Worm (Caenorhabditis elegans) whole organism, young adult: Measurements from ENCODE around the gene F39H12.3.
A peak's percentile ranks its signal among the peaks of the same experiment; 100 is the strongest.

Source experiments
- B0261.1 ChIP-seq: sonication (generic microtip); optimal IDR thresholded peaks from 2 replicates; lab custom pipeline; 2016; ENCODE audit warnings: mild to moderate bottlenecking, missing genetic modification characterization, moderate library complexity, missing compliant biosample characterization
- D2030.7 ChIP-seq: fragments of 200-800 bp; sonication (Bioruptor generic); IDR thresholded peaks from 2 replicates; pipeline ENCODE4 v1.3.6; 2022; ENCODE audit warnings: missing genetic modification reagents, missing genetic modification characterization, missing compliant biosample characterization
- F10E7.11 ChIP-seq: sonication (generic microtip); optimal IDR thresholded peaks from 2 replicates; lab custom pipeline; 2017; ENCODE audit warnings: mild to moderate bottlenecking, missing genetic modification characterization, moderate library complexity, missing compliant biosample characterization
- F23B12.7 ChIP-seq: sonication (generic microtip); optimal IDR thresholded peaks from 2 replicates; lab custom pipeline; 2017; ENCODE audit warnings: missing genetic modification characterization, mild to moderate bottlenecking, missing compliant biosample characterization, antibody characterized with exemption, moderate library complexity; ENCODE audit not compliant: insufficient read depth
- F39B2.1 ChIP-seq: fragments of 200-800 bp; sonication (Bioruptor generic); IDR thresholded peaks from 2 replicates; pipeline ENCODE4 v1.3.6; 2022; ENCODE audit warnings: missing genetic modification reagents, missing genetic modification characterization, missing compliant biosample characterization
- Y95B8A.8 ChIP-seq: fragments of 200-800 bp; sonication (Bioruptor generic); IDR thresholded peaks from 2 replicates; pipeline ENCODE4 v1.3.6; 2022; ENCODE audit warnings: missing genetic modification reagents, missing genetic modification characterization, missing compliant biosample characterization
- atf-7 ChIP-seq: sonication (generic microtip); optimal IDR thresholded peaks from 2 replicates; lab custom pipeline; 2017; ENCODE audit warnings: mild to moderate bottlenecking, missing genetic modification characterization, missing compliant biosample characterization
- cebp-1 ChIP-seq, 2 experiments: fragments of 200-800 bp in 1 of 2; sonication (Bioruptor generic) in 1 of 2; sonication (generic microtip) in 1 of 2; IDR thresholded peaks in 1 of 2; optimal IDR thresholded peaks in 1 of 2; 2 replicates each; pipeline versions ENCODE4 v1.3.6 to Lab custom; 2017 to 2022; ENCODE audit warnings: missing compliant biosample characterization in 2 of 2, missing genetic modification characterization in 2 of 2, mild to moderate bottlenecking in 1 of 2, missing genetic modification reagents in 1 of 2, moderate library complexity in 1 of 2
- ceh-100 ChIP-seq: fragments of 200-800 bp; sonication (Bioruptor generic); IDR thresholded peaks from 2 replicates; pipeline ENCODE4 v1.3.6; 2022; ENCODE audit warnings: missing genetic modification reagents, missing genetic modification characterization, missing compliant biosample characterization
- dpl-1 ChIP-seq: fragments of 150-350 bp; optimal IDR thresholded peaks from 2 replicates; lab custom pipeline; 2014; ENCODE audit warnings: missing biosample characterization, missing genetic modification reagents, missing genetic modification characterization
- ekl-4 ChIP-seq: fragments of 200-800 bp; sonication (Bioruptor generic); IDR thresholded peaks from 2 replicates; pipeline ENCODE4 v1.3.6; 2022; ENCODE audit warnings: missing genetic modification reagents, missing genetic modification characterization, missing compliant biosample characterization
- ets-4 ChIP-seq: fragments of 200-800 bp; sonication (Bioruptor generic); optimal IDR thresholded peaks from 2 replicates; lab custom pipeline; 2018; ENCODE audit warnings: mild to moderate bottlenecking, missing genetic modification characterization, missing compliant biosample characterization
- him-1 ChIP-seq: sonication (generic microtip); optimal IDR thresholded peaks from 2 replicates; lab custom pipeline; 2016; ENCODE audit warnings: missing genotype, missing genetic modification reagents, missing genetic modification characterization, missing compliant biosample characterization
- hlh-12 ChIP-seq: sonication (generic microtip); optimal IDR thresholded peaks from 2 replicates; lab custom pipeline; 2016; ENCODE audit warnings: missing genetic modification characterization, missing compliant biosample characterization
- hmg-1.2 ChIP-seq: fragments of 200-800 bp; sonication (Bioruptor generic); IDR thresholded peaks from 2 replicates; pipeline ENCODE4 v1.3.6; 2022; ENCODE audit warnings: missing genetic modification reagents, missing genetic modification characterization, missing compliant biosample characterization
- hmg-20 ChIP-seq: fragments of 200-800 bp; sonication (Bioruptor generic); IDR thresholded peaks from 2 replicates; pipeline ENCODE4 v1.3.6; 2022; ENCODE audit warnings: missing genetic modification reagents, missing genetic modification characterization, missing compliant biosample characterization
- hrde-1 ChIP-seq: sonication (generic microtip); optimal IDR thresholded peaks from 2 replicates; lab custom pipeline; 2016; ENCODE audit warnings: missing genetic modification characterization, mild to moderate bottlenecking, missing compliant biosample characterization, moderate library complexity, missing genotype, missing genetic modification reagents, borderline replicate concordance
- let-526 ChIP-seq: fragments of 200-800 bp; sonication (Bioruptor generic); IDR thresholded peaks from 2 replicates; pipeline ENCODE4 v1.3.6; 2022; ENCODE audit warnings: missing genetic modification reagents, missing genetic modification characterization, missing compliant biosample characterization
- lin-26 ChIP-seq: fragments of 200-800 bp; sonication (Bioruptor generic); IDR thresholded peaks from 2 replicates; pipeline ENCODE4 v1.3.6; 2022; ENCODE audit warnings: missing genetic modification reagents, missing genetic modification characterization, missing compliant biosample characterization
- lin-35 ChIP-seq, 3 experiments: fragments of 150-350 bp in 2 of 3; sonication (generic microtip) in 1 of 3; optimal IDR thresholded peaks; 2 replicates each; lab custom pipeline; 2014 to 2018; ENCODE audit warnings: missing biosample characterization in 3 of 3, missing genetic modification characterization in 3 of 3, missing genetic modification reagents in 3 of 3
- lin-54 ChIP-seq: fragments of 200-800 bp; sonication (Bioruptor generic); optimal IDR thresholded peaks from 2 replicates; lab custom pipeline; 2018; ENCODE audit warnings: mild to moderate bottlenecking, missing genetic modification characterization, missing compliant biosample characterization
- lsl-1 ChIP-seq: fragments of 200-800 bp; sonication (Bioruptor generic); optimal IDR thresholded peaks from 2 replicates; lab custom pipeline; 2018; ENCODE audit warnings: mild to moderate bottlenecking, missing genetic modification characterization, moderate library complexity, missing compliant biosample characterization
- lsy-27 ChIP-seq: sonication (generic microtip); optimal IDR thresholded peaks from 2 replicates; lab custom pipeline; 2017; ENCODE audit warnings: missing genetic modification characterization, mild to moderate bottlenecking, missing compliant biosample characterization, antibody characterized with exemption, missing genotype, borderline replicate concordance; ENCODE audit not compliant: insufficient read depth
- madf-10 ChIP-seq: sonication (generic microtip); optimal IDR thresholded peaks from 2 replicates; lab custom pipeline; 2016; ENCODE audit warnings: mild to moderate bottlenecking, missing genetic modification characterization, missing compliant biosample characterization
- madf-3 ChIP-seq: fragments of 200-800 bp; sonication (Bioruptor generic); IDR thresholded peaks from 2 replicates; pipeline ENCODE4 v1.3.6; 2022; ENCODE audit warnings: missing genetic modification reagents, missing genetic modification characterization, missing compliant biosample characterization
- mes-4 ChIP-seq: sonication (generic microtip); optimal IDR thresholded peaks from 2 replicates; lab custom pipeline; 2016; ENCODE audit warnings: missing genotype, missing genetic modification characterization, missing compliant biosample characterization
- nfyb-1 ChIP-seq: fragments of 200-800 bp; sonication (Bioruptor generic); IDR thresholded peaks from 2 replicates; pipeline ENCODE4 v1.3.6; 2022; ENCODE audit warnings: missing genetic modification reagents, missing genetic modification characterization, missing compliant biosample characterization
- nhr-179 ChIP-seq: sonication (generic microtip); optimal IDR thresholded peaks from 2 replicates; lab custom pipeline; 2016; ENCODE audit warnings: mild to moderate bottlenecking, missing genetic modification characterization, missing compliant biosample characterization
- nhr-27 ChIP-seq: fragments of 200-800 bp; sonication (Bioruptor generic); optimal IDR thresholded peaks from 2 replicates; lab custom pipeline; 2018; ENCODE audit warnings: mild to moderate bottlenecking, missing genetic modification characterization, moderate library complexity, missing compliant biosample characterization
- nhr-90 ChIP-seq: sonication (generic microtip); optimal IDR thresholded peaks from 2 replicates; lab custom pipeline; 2016; ENCODE audit warnings: missing genotype, mild to moderate bottlenecking, missing genetic modification characterization, missing compliant biosample characterization
- rcor-1 ChIP-seq: fragments of 200-800 bp; sonication (Bioruptor generic); IDR thresholded peaks from 2 replicates; pipeline ENCODE4 v1.3.6; 2022; ENCODE audit warnings: missing genetic modification reagents, missing genetic modification characterization, missing compliant biosample characterization
- rec-8 ChIP-seq, 2 experiments: sonication (generic microtip); optimal IDR thresholded peaks; 2 replicates each; lab custom pipeline; 2016; ENCODE audit warnings: mild to moderate bottlenecking in 2 of 2, missing genetic modification characterization in 2 of 2, missing genetic modification reagents in 2 of 2, missing genotype in 2 of 2, missing biosample characterization in 1 of 2, missing compliant biosample characterization in 1 of 2, moderate library complexity in 1 of 2
- rpc-1 ChIP-seq, 2 experiments: fragments of 150-350 bp in 1 of 2; sonication (generic microtip) in 1 of 2; optimal IDR thresholded peaks; 2 replicates each; lab custom pipeline; 2014 to 2018; ENCODE audit warnings: missing biosample characterization in 1 of 2, missing genetic modification characterization in 1 of 2, missing genetic modification reagents in 1 of 2, missing genotype in 1 of 2
- sdz-38 ChIP-seq: sonication (generic microtip); optimal IDR thresholded peaks from 2 replicates; lab custom pipeline; 2016; ENCODE audit warnings: missing genotype, missing genetic modification characterization, missing compliant biosample characterization
- snpc-1.3 ChIP-seq: sonication (generic microtip); optimal IDR thresholded peaks from 2 replicates; lab custom pipeline; 2017; ENCODE audit warnings: missing genetic modification characterization, mild to moderate bottlenecking, missing compliant biosample characterization, antibody characterized with exemption, moderate library complexity, missing genotype, missing genetic modification reagents; ENCODE audit not compliant: insufficient read depth
- snpc-4 ChIP-seq, 5 experiments: fragments of 150-350 bp in 1 of 5; sonication (generic microtip) in 4 of 5; optimal IDR thresholded peaks; 2 replicates each; lab custom pipeline; 2014 to 2018; ENCODE audit warnings: missing genetic modification characterization in 5 of 5, missing biosample characterization in 3 of 5, antibody characterized with exemption in 2 of 5, mild to moderate bottlenecking in 2 of 5, missing compliant biosample characterization in 2 of 5, missing genotype in 2 of 5, moderate library complexity in 2 of 5, missing genetic modification reagents in 1 of 5
- sptf-2 ChIP-seq: fragments of 200-800 bp; sonication (Bioruptor generic); optimal IDR thresholded peaks from 2 replicates; lab custom pipeline; 2018; ENCODE audit warnings: mild to moderate bottlenecking, missing genetic modification characterization, missing compliant biosample characterization
- tbp1 ChIP-seq: fragments of 200-800 bp; sonication (Bioruptor generic); optimal IDR thresholded peaks from 2 replicates; lab custom pipeline; 2018; ENCODE audit warnings: mild to moderate bottlenecking, missing genetic modification characterization, missing compliant biosample characterization
- unc-130 ChIP-seq: sonication (generic microtip); optimal IDR thresholded peaks from 2 replicates; lab custom pipeline; 2016; ENCODE audit warnings: missing genetic modification reagents, missing genetic modification characterization, missing compliant biosample characterization
- ztf-18 ChIP-seq: sonication (generic microtip); optimal IDR thresholded peaks from 2 replicates; lab custom pipeline; 2016; ENCODE audit warnings: missing genotype, mild to moderate bottlenecking, missing genetic modification characterization, missing compliant biosample characterization
- ztf-25 ChIP-seq: fragments of 200-800 bp; sonication (Bioruptor generic); IDR thresholded peaks from 2 replicates; pipeline ENCODE4 v1.3.6; 2022; ENCODE audit warnings: missing genetic modification reagents, missing genetic modification characterization, missing compliant biosample characterization
- ztf-26 ChIP-seq: sonication (generic microtip); optimal IDR thresholded peaks from 2 replicates; lab custom pipeline; 2017; ENCODE audit warnings: missing genetic modification characterization, missing compliant biosample characterization
- ztf-3 ChIP-seq: fragments of 200-800 bp; sonication (Bioruptor generic); optimal IDR thresholded peaks from 2 replicates; lab custom pipeline; 2018; ENCODE audit warnings: mild to moderate bottlenecking, missing genetic modification characterization, missing compliant biosample characterization
- ztf-6 ChIP-seq: fragments of 200-800 bp; sonication (Bioruptor generic); IDR thresholded peaks from 2 replicates; pipeline ENCODE4 v1.3.6; 2022; ENCODE audit warnings: missing genetic modification reagents, missing genetic modification characterization, missing compliant biosample characterization

F39H12.3 gene

ce11 chrX:810694-811093, 30.6 kb downstream of the F39H12.3 start, which contains the start of gene F25E2.2:
F25E2.2 (minus strand) TSS chrX:810794.
- TF ChIP-seq madf-10: no peak
- no peak for TF ChIP-seq F10E7.11 (tag; lab: Kevin White, UChicago)
- TF ChIP-seq lsy-27 (tag; lab: Kevin White, UChicago): no peak
- TF ChIP-seq cebp-1 (GFP tag; IDR thresholded peaks at IDR 0.05; lab: Robert Waterston, UW): no peak
- TF ChIP-seq cebp-1 (tag; optimal IDR thresholded peaks at IDR 0.05; lab: Kevin White, UChicago): no peak
- TF ChIP-seq him-1 (tag; lab: Kevin White, UChicago): no peak
- no peak for TF ChIP-seq rcor-1 (GFP tag; lab: Robert Waterston, UW)
- TF ChIP-seq ets-4: no peak
- no peak for TF ChIP-seq rpc-1 (optimal IDR thresholded peaks at IDR 0.05; lab: Kevin White, UChicago)
- TF ChIP-seq rpc-1 (tag; optimal IDR thresholded peaks at IDR 0.05; lab: Kevin White, UChicago): no peak
- no peak for TF ChIP-seq mes-4 (tag; lab: Kevin White, UChicago)
- TF ChIP-seq atf-7 (tag; lab: Kevin White, UChicago): no peak
- no peak for TF ChIP-seq hmg-20
- TF ChIP-seq B0261.1 (tag; lab: Kevin White, UChicago): no peak

- no peak for TF ChIP-seq madf-3 (GFP tag; lab: Robert Waterston, UW)
- peak; percentile 95 for TF ChIP-seq ztf-3 (GFP tag; lab: Kevin White, UChicago)
- peak; percentile 97 for TF ChIP-seq nfyb-1 (GFP tag; lab: Robert Waterston, UW)
- TF ChIP-seq F39B2.1: no peak
- no peak for TF ChIP-seq lsl-1 (GFP tag; lab: Kevin White, UChicago)
- peak; percentile 84 for TF ChIP-seq nhr-179
- TF ChIP-seq lsy-27 (tag; lab: Kevin White, UChicago): peak; percentile 52
- TF ChIP-seq sdz-38: no peak
- TF ChIP-seq ztf-26 (tag; lab: Kevin White, UChicago): peak; percentile 99
- peak; percentile 94 for TF ChIP-seq ztf-6 (GFP tag; lab: Robert Waterston, UW)
- no peak for TF ChIP-seq unc-130 (GFP tag; lab: Kevin White, UChicago)
- peak; percentile 77 for TF ChIP-seq snpc-1.3 (tag; lab: Kevin White, UChicago)
- peak in 2 of 3 experiments; percentile 68 to 97 for TF ChIP-seq lin-35 (GFP tag; optimal IDR thresholded peaks at IDR 0.05; lab: Kevin White, UChicago)
- TF ChIP-seq nhr-90: peak; percentile 95
- no peak for TF ChIP-seq ztf-25 (GFP tag; lab: Robert Waterston, UW)
- peak; percentile 80 for TF ChIP-seq ceh-100
- TF ChIP-seq B0261.1 (tag; lab: Kevin White, UChicago): peak; percentile 57
- peak; percentile 35 for TF ChIP-seq dpl-1 (GFP tag; lab: Kevin White, UChicago)
- peak; percentile 88 for TF ChIP-seq nhr-27
- peak; percentile 91 for TF ChIP-seq hmg-1.2
- peak; percentile 88 for TF ChIP-seq lin-26 (GFP tag; lab: Robert Waterston, UW)
- TF ChIP-seq him-1 (tag; lab: Kevin White, UChicago): no peak
- peak; percentile 79 for TF ChIP-seq tbp1 (GFP tag; lab: Kevin White, UChicago)
- peak; percentile 71 for TF ChIP-seq ztf-18
- peak in 1 of 2 experiments; percentile 67 for TF ChIP-seq rec-8 (tag; optimal IDR thresholded peaks at IDR 0.05; lab: Kevin White, UChicago)
- no peak for TF ChIP-seq hlh-12 (tag; lab: Kevin White, UChicago)
- TF ChIP-seq snpc-4 (GFP tag; optimal IDR thresholded peaks at IDR 0.05; lab: Kevin White, UChicago): peak; percentile 60
- TF ChIP-seq snpc-4 (tag; optimal IDR thresholded peaks at IDR 0.05; lab: Kevin White, UChicago): peak; percentile 78 to 90 (median 84)
- peak; percentile 98 for TF ChIP-seq F23B12.7
- peak; percentile 90 for TF ChIP-seq ekl-4
- no peak; the same call in 1 of the 2 replicates for TF ChIP-seq D2030.7 (GFP tag; lab: Robert Waterston, UW)
- TF ChIP-seq lin-54 (GFP tag; lab: Kevin White, UChicago): peak; percentile 92
- peak; percentile 79 for TF ChIP-seq let-526
- TF ChIP-seq hrde-1 (tag; lab: Kevin White, UChicago): peak; percentile 22
- TF ChIP-seq Y95B8A.8 (GFP tag; lab: Robert Waterston, UW): peak; percentile 74; the same call in 1 of the 2 replicates
- peak; percentile 44 for TF ChIP-seq sptf-2
Observed at ce11 chrX:806515-806914, 34.8 kb downstream of the F39H12.3 start.
